Fruit fly (Drosophila melanogaster) whole organism, embryonic: Measurements from ENCODE around the gene Prosbeta2R2.

ENCODE experiments used
- Ada2b ChIP-seq: fragments of 200-800 bp; sonication (Bioruptor generic); IDR thresholded peaks from 2 replicates; pipeline ENCODE4 v1.3.6; 2022; ENCODE audit warnings: missing biosample characterization, missing genetic modification characterization
- Atf3 ChIP-seq: fragments of 200-800 bp; sonication (Bioruptor generic); optimal IDR thresholded peaks from 3 replicates; lab custom pipeline; 2016; ENCODE audit warnings: missing biosample characterization, missing genetic modification characterization
- Awh ChIP-seq: fragments of 200-800 bp; sonication (Bioruptor generic); IDR thresholded peaks from 2 replicates; pipeline ENCODE4, ENCODE4 v1.3.6; 2022; ENCODE audit warnings: missing biosample characterization, missing genetic modification characterization
- CG10267 ChIP-seq: fragments of 200-800 bp; sonication (Bioruptor generic); optimal IDR thresholded peaks from 2 replicates; lab custom pipeline; 2018; ENCODE audit warnings: missing biosample characterization, mild to moderate bottlenecking, missing genetic modification characterization, moderate library complexity
- CG12155 ChIP-seq: fragments of 200-800 bp; sonication (Bioruptor generic); optimal IDR thresholded peaks from 3 replicates; lab custom pipeline; 2016; ENCODE audit warnings: missing biosample characterization, missing genetic modification characterization
- CG12219 ChIP-seq: fragments of 200-800 bp; sonication (Bioruptor generic); optimal IDR thresholded peaks from 3 replicates; lab custom pipeline; 2018; ENCODE audit warnings: missing biosample characterization, mild to moderate bottlenecking, missing genetic modification characterization
- CG12391 ChIP-seq: fragments of 200-800 bp; sonication (Bioruptor generic); optimal IDR thresholded peaks from 3 replicates; lab custom pipeline; 2018; ENCODE audit warnings: missing biosample characterization, mild to moderate bottlenecking, missing genetic modification characterization, moderate library complexity
- CG13123 ChIP-seq: fragments of 200-800 bp; sonication (Bioruptor generic); optimal IDR thresholded peaks from 2 replicates; lab custom pipeline; 2016; ENCODE audit warnings: missing biosample characterization, missing genetic modification characterization
- CG15269 ChIP-seq: fragments of 200-800 bp; sonication (Bioruptor generic); optimal IDR thresholded peaks from 2 replicates; lab custom pipeline; 2018; ENCODE audit warnings: missing biosample characterization, mild to moderate bottlenecking, missing genetic modification characterization, moderate library complexity
- CG16779 ChIP-seq: fragments of 200-800 bp; sonication (Bioruptor generic); IDR thresholded peaks from 2 replicates; pipeline ENCODE4 v1.3.6; 2022; ENCODE audit warnings: missing biosample characterization, missing genetic modification characterization
- CG18011 ChIP-seq: fragments of 200-800 bp; sonication (Bioruptor generic); optimal IDR thresholded peaks from 2 replicates; lab custom pipeline; 2017; ENCODE audit warnings: missing biosample characterization, missing genetic modification characterization, mild to moderate bottlenecking, moderate library complexity, missing genotype
- CG18476 ChIP-seq: fragments of 200-800 bp; sonication (Bioruptor generic); optimal IDR thresholded peaks from 2 replicates; lab custom pipeline; 2016; ENCODE audit warnings: missing biosample characterization, mild to moderate bottlenecking, missing genetic modification characterization
- CG30431 ChIP-seq: fragments of 200-800 bp; sonication (Bioruptor generic); optimal IDR thresholded peaks from 2 replicates; lab custom pipeline; 2017; ENCODE audit warnings: missing biosample characterization, missing genetic modification characterization
- CG7357 ChIP-seq: fragments of 200-800 bp; sonication (Bioruptor generic); IDR thresholded peaks from 3 replicates; pipeline ENCODE4 v1.3.6; 2022; ENCODE audit warnings: missing biosample characterization, missing genetic modification characterization
- CG7928 ChIP-seq: fragments of 200-800 bp; sonication (Bioruptor generic); optimal IDR thresholded peaks from 2 replicates; lab custom pipeline; 2017; ENCODE audit warnings: missing biosample characterization, mild to moderate bottlenecking, missing genetic modification characterization
- CG8089 ChIP-seq: fragments of 200-800 bp; sonication (Bioruptor generic); optimal IDR thresholded peaks from 3 replicates; lab custom pipeline; 2016; ENCODE audit warnings: missing biosample characterization, missing genetic modification characterization
- CG8290 ChIP-seq, 3 experiments: fragments of 200-800 bp; sonication (Bioruptor generic); optimal IDR thresholded peaks; 2 replicates each; lab custom pipeline; 2016 to 2019; ENCODE audit warnings: missing biosample characterization in 3 of 3, missing genetic modification characterization in 3 of 3, mild to moderate bottlenecking in 2 of 3, moderate library complexity in 1 of 3
- CG8924 ChIP-seq: fragments of 200-800 bp; optimal IDR thresholded peaks from 3 replicates; lab custom pipeline; 2019; ENCODE audit warnings: missing biosample characterization, mild to moderate bottlenecking, missing genetic modification characterization, moderate library complexity
- CTCF ChIP-seq: fragments of 200-800 bp; sonication (Bioruptor generic); optimal IDR thresholded peaks from 2 replicates; lab custom pipeline; 2017; ENCODE audit warnings: missing biosample characterization, mild to moderate bottlenecking, missing genetic modification characterization, moderate library complexity
- Chrac-16 ChIP-seq: fragments of 200-800 bp; sonication (Bioruptor generic); optimal IDR thresholded peaks from 3 replicates; lab custom pipeline; 2016; ENCODE audit warnings: missing biosample characterization, missing genetic modification characterization
- D19B ChIP-seq: fragments of 200-800 bp; sonication (Bioruptor generic); optimal IDR thresholded peaks from 2 replicates; lab custom pipeline; 2017; ENCODE audit warnings: missing biosample characterization, mild to moderate bottlenecking, missing genetic modification characterization
- Dfd ChIP-seq, 2 experiments: fragments of >200 bp; optimal IDR thresholded peaks; 2 replicates each; lab custom pipeline; 2017; ENCODE audit warnings: missing biosample characterization in 2 of 2, missing genetic modification characterization in 2 of 2
- Dref ChIP-seq: fragments of 200-800 bp; sonication (Bioruptor generic); IDR thresholded peaks from 2 replicates; pipeline ENCODE4 v1.3.6; 2022; ENCODE audit warnings: missing biosample characterization, missing genetic modification characterization
- Ets97D ChIP-seq: fragments of 200-800 bp; sonication (Bioruptor generic); optimal IDR thresholded peaks from 3 replicates; lab custom pipeline; 2016; ENCODE audit warnings: missing biosample characterization, missing genetic modification characterization
- Fer1 ChIP-seq: fragments of 200-800 bp; sonication (Bioruptor generic); optimal IDR thresholded peaks from 2 replicates; lab custom pipeline; 2017; ENCODE audit warnings: missing biosample characterization, mild to moderate bottlenecking, missing genetic modification characterization
- Gsc ChIP-seq: fragments of 200-800 bp; sonication (Bioruptor generic); IDR thresholded peaks from 2 replicates; pipeline ENCODE4 v1.3.6; 2022; ENCODE audit warnings: missing biosample characterization, missing genetic modification characterization
- Hr51 ChIP-seq, 2 experiments: fragments of 200-800 bp; sonication (Bioruptor generic); optimal IDR thresholded peaks; 2 replicates in 1 of 2; 3 replicates in 1 of 2; lab custom pipeline; 2016 to 2018; ENCODE audit warnings: missing biosample characterization in 2 of 2, missing genetic modification characterization in 2 of 2, mild to moderate bottlenecking in 1 of 2, moderate library complexity in 1 of 2
- Max ChIP-seq: fragments of 200-800 bp; sonication (Bioruptor generic); optimal IDR thresholded peaks from 2 replicates; lab custom pipeline; 2016; ENCODE audit warnings: missing biosample characterization, mild to moderate bottlenecking, missing genetic modification characterization
- Mes4 ChIP-seq: fragments of 200-800 bp; sonication (Bioruptor generic); optimal IDR thresholded peaks from 2 replicates; lab custom pipeline; 2016; ENCODE audit warnings: missing biosample characterization, missing genetic modification characterization
- Neu2 ChIP-seq: fragments of 200-800 bp; sonication (Bioruptor generic); optimal IDR thresholded peaks from 3 replicates; lab custom pipeline; 2016; ENCODE audit warnings: missing biosample characterization, missing genetic modification characterization, borderline replicate concordance
- Oli ChIP-seq: fragments of 200-800 bp; sonication (Bioruptor generic); optimal IDR thresholded peaks from 2 replicates; lab custom pipeline; 2018; ENCODE audit warnings: missing biosample characterization, mild to moderate bottlenecking, missing genetic modification characterization, moderate library complexity
- Optix ChIP-seq: fragments of 200-800 bp; sonication (Bioruptor generic); IDR thresholded peaks from 3 replicates; pipeline ENCODE4 v1.3.6; 2022; ENCODE audit warnings: missing biosample characterization, missing genetic modification characterization
- Trl ChIP-seq, 3 experiments: fragments of >200 bp in 2 of 3; fragments of 200-800 bp in 1 of 3; sonication (Bioruptor generic) in 1 of 3; optimal IDR thresholded peaks; 2 replicates in 1 of 3; 3 replicates in 2 of 3; lab custom pipeline; 2016 to 2017; ENCODE audit warnings: missing biosample characterization in 1 of 3, missing genetic modification characterization in 1 of 3
- Xrp1 ChIP-seq: fragments of 200-800 bp; sonication (Bioruptor generic); IDR thresholded peaks from 2 replicates; pipeline ENCODE4 v1.3.6; 2022; ENCODE audit warnings: missing biosample characterization, missing genetic modification characterization
- abd-A ChIP-seq: fragments of 200-800 bp; sonication (Bioruptor generic); optimal IDR thresholded peaks from 3 replicates; lab custom pipeline; 2019; ENCODE audit warnings: missing biosample characterization, mild to moderate bottlenecking, missing genetic modification characterization, moderate library complexity
- cg ChIP-seq: fragments of 200-800 bp; sonication (Bioruptor generic); optimal IDR thresholded peaks from 3 replicates; lab custom pipeline; 2019; ENCODE audit warnings: missing biosample characterization, mild to moderate bottlenecking, missing genetic modification characterization, moderate library complexity
- ems ChIP-seq: fragments of 200-800 bp; sonication (Bioruptor generic); optimal IDR thresholded peaks from 3 replicates; lab custom pipeline; 2016; ENCODE audit warnings: missing biosample characterization, missing genetic modification characterization
- grn ChIP-seq: fragments of 200-800 bp; sonication (Bioruptor generic); optimal IDR thresholded peaks from 3 replicates; lab custom pipeline; 2017; ENCODE audit warnings: missing biosample characterization, missing genetic modification characterization
- hb ChIP-seq: fragments of 200-800 bp; sonication (Bioruptor generic); IDR thresholded peaks from 3 replicates; pipeline ENCODE4 v1.3.6; 2022; ENCODE audit warnings: missing biosample characterization, missing genetic modification characterization; ENCODE audit not compliant: partially characterized antibody
- insv ChIP-seq, 2 experiments: fragments of 200-800 bp; sonication (Bioruptor generic); optimal IDR thresholded peaks; 3 replicates each; lab custom pipeline; 2016 to 2018; ENCODE audit warnings: missing biosample characterization in 2 of 2, missing genetic modification characterization in 2 of 2
- org-1 ChIP-seq: fragments of 200-800 bp; sonication (Bioruptor generic); optimal IDR thresholded peaks from 2 replicates; lab custom pipeline; 2017; ENCODE audit warnings: missing biosample characterization, missing genetic modification characterization
- otp ChIP-seq: fragments of 200-800 bp; sonication (Bioruptor generic); IDR thresholded peaks from 3 replicates; pipeline ENCODE4, ENCODE4 v1.3.6; 2022; ENCODE audit warnings: missing biosample characterization, missing genetic modification characterization
- ranshi ChIP-seq: fragments of 200-800 bp; sonication (Bioruptor generic); IDR thresholded peaks from 2 replicates; pipeline ENCODE4 v1.3.6; 2022; ENCODE audit warnings: missing biosample characterization, missing genetic modification characterization
- schlank ChIP-seq: fragments of 200-800 bp; sonication (Bioruptor generic); optimal IDR thresholded peaks from 2 replicates; lab custom pipeline; 2018; ENCODE audit warnings: missing biosample characterization, mild to moderate bottlenecking, missing genetic modification characterization
- scrt ChIP-seq: fragments of 200-800 bp; sonication (Bioruptor generic); optimal IDR thresholded peaks from 2 replicates; lab custom pipeline; 2018; ENCODE audit warnings: missing biosample characterization, mild to moderate bottlenecking, missing genetic modification characterization, moderate library complexity
- sens-2 ChIP-seq: fragments of 200-800 bp; sonication (Bioruptor generic); IDR thresholded peaks from 2 replicates; pipeline ENCODE4 v1.3.6; 2022; ENCODE audit warnings: missing biosample characterization, missing genetic modification characterization
- sima ChIP-seq: fragments of 200-800 bp; sonication (Bioruptor generic); optimal IDR thresholded peaks from 2 replicates; lab custom pipeline; 2016; ENCODE audit warnings: missing biosample characterization, missing genetic modification characterization
- slou ChIP-seq: fragments of 200-800 bp; sonication (Bioruptor generic); optimal IDR thresholded peaks from 3 replicates; lab custom pipeline; 2016; ENCODE audit warnings: missing biosample characterization, missing genetic modification characterization
- tup ChIP-seq: fragments of 200-800 bp; sonication (Bioruptor generic); optimal IDR thresholded peaks from 2 replicates; lab custom pipeline; 2016; ENCODE audit warnings: missing biosample characterization, mild to moderate bottlenecking, missing genetic modification characterization, moderate library complexity
- unpg ChIP-seq: fragments of 200-800 bp; sonication (Bioruptor generic); optimal IDR thresholded peaks from 3 replicates; lab custom pipeline; 2018; ENCODE audit warnings: missing biosample characterization, mild to moderate bottlenecking, missing genetic modification characterization, moderate library complexity
- yki ChIP-seq: fragments of >200 bp; optimal IDR thresholded peaks from 3 replicates; lab custom pipeline; 2018

Gene Prosbeta2R2

DNA sequence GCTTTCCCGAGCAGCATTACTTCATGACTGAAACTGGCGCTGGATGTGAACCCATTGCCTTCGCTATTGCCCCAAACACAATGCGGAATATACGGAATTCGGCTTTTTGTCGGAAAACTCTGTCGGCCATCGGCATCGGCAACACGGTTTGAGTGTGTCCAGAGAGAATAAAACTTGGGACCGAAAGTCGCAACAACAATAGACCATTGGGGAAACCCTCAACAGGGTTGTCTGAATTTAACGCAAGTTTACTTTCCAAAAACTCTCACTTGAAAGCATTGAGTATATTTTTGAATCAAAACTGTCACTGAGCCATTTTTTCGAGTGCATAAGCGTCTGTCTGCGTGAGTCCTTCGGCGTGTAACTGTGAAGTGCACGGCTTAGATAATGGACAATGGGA lies 21.0 kb downstream of the Prosbeta2R2 start (continued):
- TF ChIP-seq Ada2b (GFP tag; lab: Robert Waterston, UW) (peak; percentile 62; the same call in 1 of the 2 replicates), Ets97D (GFP tag; lab: Kevin White, UChicago) (no peak), CG30431 (peak; percentile 8), Fer1 (GFP tag; lab: Kevin White, UChicago) (peak; percentile 83), Awh (no peak), tup (peak; percentile 20), CG18011 (GFP tag; lab: Kevin White, UChicago) (peak; percentile 18), yki (lab: Kevin White, UChicago) (no peak), CG8089 (no peak), slou (no peak), CG12219 (peak; percentile 60), cg (no peak), abd-A (tag; lab: Kevin White, UChicago) (peak; percentile 77), Dref (GFP tag; lab: Robert Waterston, UW) (no peak), scrt (peak; percentile 55), Gsc (GFP tag; lab: Robert Waterston, UW) (no peak), Oli (tag; lab: Kevin White, UChicago) (peak; percentile 36), Atf3 (no peak), CG7928 (GFP tag; lab: Kevin White, UChicago) (no peak), CG18476 (GFP tag; lab: Kevin White, UChicago) (no peak), Max (GFP tag; lab: Kevin White, UChicago) (no peak), sens-2 (GFP tag; lab: Robert Waterston, UW) (no peak), CG13123 (no peak), CG7357 (GFP tag; lab: Robert Waterston, UW) (0 out of 3 replicates have a peak, but pooled peaks have one; percentile 8), hb (GFP tag; lab: Robert Waterston, UW) (no peak), Dfd (GFP tag; optimal IDR thresholded peaks at IDR 0.05; lab: Kevin White, UChicago) (no peak), sima (peak; percentile 19), CG12391 (peak; percentile 42), CG16779 (no peak), Neu2 (GFP tag; lab: Kevin White, UChicago) (no peak), insv (GFP tag; optimal IDR thresholded peaks at IDR 0.05; lab: Kevin White, UChicago) (no peak), Optix (GFP tag; lab: Robert Waterston, UW) (peak; percentile 54; the same call in 1 of the 3 replicates), Xrp1 (GFP tag; lab: Robert Waterston, UW) (peak; percentile 49), Hr51 (GFP tag; optimal IDR thresholded peaks at IDR 0.05; lab: Kevin White, UChicago) (peak; percentile 31 to 61), org-1 (GFP tag; lab: Kevin White, UChicago) (peak; percentile 70), D19B (GFP tag; lab: Kevin White, UChicago) (peak; percentile 27), Trl (optimal IDR thresholded peaks at IDR 0.05; lab: Kevin White, UChicago) (no peak), Trl (GFP tag; optimal IDR thresholded peaks at IDR 0.05; lab: Kevin White, UChicago) (peak; percentile 60), CG8924 (peak; percentile 56), CTCF (GFP tag; lab: Kevin White, UChicago) (no peak), Mes4 (GFP tag; lab: Kevin White, UChicago) (no peak), CG10267 (tag; lab: Kevin White, UChicago) (peak; percentile 7), grn (GFP tag; lab: Kevin White, UChicago) (no peak), CG12155 (GFP tag; lab: Kevin White, UChicago) (peak; percentile 39), otp (GFP tag; lab: Robert Waterston, UW) (no peak; the same call in 2 of the 3 replicates), Chrac-16 (GFP tag; lab: Kevin White, UChicago) (peak; percentile 16), CG8290 (GFP tag; optimal IDR thresholded peaks at IDR 0.05; lab: Kevin White, UChicago) (no peak), CG8290 (tag; optimal IDR thresholded peaks at IDR 0.05; lab: Kevin White, UChicago) (peak in 1 of 2 experiments; percentile 88), CG15269 (tag; lab: Kevin White, UChicago) (peak; percentile 67), ems (GFP tag; lab: Kevin White, UChicago) (peak; percentile 42), unpg (GFP tag; lab: Kevin White, UChicago) (peak; percentile 49), schlank (peak; percentile 59), ranshi (peak; percentile 66)
